Worm (Caenorhabditis elegans): ENCODE measurements around the gene Y51H4A.937.

DNA sequence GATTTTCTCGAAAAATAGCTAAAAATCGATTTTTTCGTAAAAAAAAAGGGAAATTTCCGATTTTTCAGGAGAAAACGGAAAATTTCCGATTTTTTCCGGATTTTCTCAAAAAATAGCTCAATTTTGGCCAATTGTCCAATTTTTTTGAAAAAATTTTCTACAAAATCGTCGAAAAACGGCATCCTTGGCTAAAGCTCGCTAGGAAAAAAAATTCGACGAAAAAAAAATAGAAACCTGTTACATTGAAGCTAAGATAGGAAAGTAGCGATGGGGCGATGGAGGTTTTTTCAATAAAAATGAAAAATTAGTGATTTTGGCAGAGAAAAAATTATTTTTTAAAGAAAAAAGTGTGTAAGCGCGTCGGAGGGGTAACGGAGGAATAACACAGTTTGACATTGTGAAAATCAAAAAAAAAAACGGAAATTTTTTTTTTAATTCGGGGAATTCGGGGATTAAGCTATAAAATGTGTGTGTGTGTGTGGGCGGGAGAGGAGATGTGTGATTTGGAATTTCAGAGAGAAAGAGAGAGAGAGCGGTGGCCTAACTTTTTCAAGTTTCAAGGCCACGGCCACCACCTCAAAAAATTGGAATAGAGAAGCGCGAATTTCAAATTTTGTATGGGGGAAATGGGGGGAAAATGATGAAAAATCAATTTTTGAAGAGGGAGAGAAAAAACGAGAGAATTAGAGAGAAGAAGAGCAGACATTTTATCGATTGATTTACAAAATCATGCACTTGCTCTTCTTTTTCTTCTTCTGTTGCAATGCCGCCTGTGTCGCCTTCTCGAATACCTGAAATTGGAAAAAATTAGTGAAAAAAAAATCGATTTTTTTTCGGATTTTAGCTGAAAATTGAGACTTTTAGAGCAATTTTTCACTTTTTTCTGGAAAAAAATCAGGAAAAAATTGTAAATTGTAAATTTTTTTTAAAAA, 44.9 kb upstream of the Y51H4A.937 start:
- no peak for TF ChIP-seq med-1 (GFP tag; optimal IDR thresholded peaks at IDR 0.05; ENCODE audit: insufficient read depth)
- TF ChIP-seq tab-1 (GFP tag; IDR thresholded peaks at IDR 0.05) = no peak
- no peak for TF ChIP-seq ztf-23 (GFP tag; IDR thresholded peaks at IDR 0.05)
- no peak for TF ChIP-seq flt-1 (GFP tag; IDR thresholded peaks at IDR 0.05)
- TF ChIP-seq cog-1 (tag; optimal IDR thresholded peaks at IDR 0.05) = no peak
- TF ChIP-seq ref-1 (GFP tag; conservative IDR thresholded peaks at IDR 0.05) = no peak

Measured in whole organism, midembryonic.